Worm (Caenorhabditis elegans) whole organism, L4 larva: ENCODE results near the gene F54H5.2.

Experiments
- F37D6.2 ChIP-seq: sonication (generic microtip); optimal IDR thresholded peaks from 2 replicates; lab custom pipeline; 2016; ENCODE audit warnings: mild to moderate bottlenecking, missing genetic modification characterization, missing compliant biosample characterization
- R02D3.7 ChIP-seq: fragments of 150-350 bp; sonication (generic microtip); optimal IDR thresholded peaks from 3 replicates; lab custom pipeline; 2014; ENCODE audit warnings: missing biosample characterization, missing genetic modification characterization
- T26A8.4 ChIP-seq: fragments of 200-800 bp; sonication (Bioruptor generic); IDR thresholded peaks from 2 replicates; pipeline ENCODE4 v1.3.6; 2022; ENCODE audit warnings: missing genetic modification characterization, missing compliant biosample characterization
- ZK337.2 ChIP-seq: fragments of 200-800 bp; sonication (Bioruptor generic); IDR thresholded peaks from 2 replicates; pipeline ENCODE4 v1.3.6; 2022; ENCODE audit warnings: missing genetic modification reagents, missing genetic modification characterization, missing compliant biosample characterization
- ceh-44 ChIP-seq: fragments of 200-800 bp; sonication (Bioruptor generic); IDR thresholded peaks from 2 replicates; pipeline ENCODE4 v1.3.6; 2022; ENCODE audit warnings: missing genetic modification reagents, missing genetic modification characterization, missing compliant biosample characterization
- ceh-82 ChIP-seq: sonication (generic microtip); optimal IDR thresholded peaks from 2 replicates; lab custom pipeline; 2017; ENCODE audit warnings: missing biosample characterization, missing genetic modification characterization
- ces-1 ChIP-seq: fragments of 150-350 bp; sonication (generic microtip); optimal IDR thresholded peaks from 4 replicates; lab custom pipeline; 2014; ENCODE audit warnings: missing biosample characterization, missing genetic modification reagents, missing genetic modification characterization
- ctbp-1 ChIP-seq: fragments of 200-800 bp; sonication (Bioruptor generic); IDR thresholded peaks from 2 replicates; pipeline ENCODE4 v1.3.6; 2022; ENCODE audit warnings: missing genetic modification reagents, missing genetic modification characterization, missing compliant biosample characterization
- daf-12 ChIP-seq: fragments of 150-350 bp; optimal IDR thresholded peaks from 2 replicates; lab custom pipeline; 2014; ENCODE audit warnings: missing biosample characterization, missing genetic modification reagents, missing genetic modification characterization
- daf-16 ChIP-seq, 3 experiments: sonication (generic microtip); optimal IDR thresholded peaks; 2 replicates each; lab custom pipeline; 2016 to 2017; ENCODE audit warnings: missing genetic modification characterization in 3 of 3, missing genetic modification reagents in 3 of 3, mild to moderate bottlenecking in 2 of 3, missing compliant biosample characterization in 2 of 3, missing biosample characterization in 1 of 3, moderate library complexity in 1 of 3
- dmd-6 ChIP-seq: fragments of 200-800 bp; sonication (Bioruptor generic); IDR thresholded peaks from 2 replicates; pipeline ENCODE4 v1.3.6; 2022; ENCODE audit warnings: missing genetic modification reagents, missing genetic modification characterization, missing compliant biosample characterization
- dpl-1 ChIP-seq: fragments of 150-350 bp; optimal IDR thresholded peaks from 2 replicates; lab custom pipeline; 2014; ENCODE audit warnings: missing biosample characterization, missing genetic modification reagents, missing genetic modification characterization
- dve-1 ChIP-seq: sonication (generic microtip); optimal IDR thresholded peaks from 2 replicates; lab custom pipeline; 2017; ENCODE audit warnings: antibody characterized with exemption, mild to moderate bottlenecking, missing genetic modification characterization, missing compliant biosample characterization; ENCODE audit not compliant: insufficient read depth
- hif-1 ChIP-seq, 2 experiments: sonication (generic microtip); optimal IDR thresholded peaks; 2 replicates each; lab custom pipeline; 2016 to 2017; ENCODE audit warnings: missing compliant biosample characterization in 2 of 2, missing genetic modification characterization in 2 of 2, missing genetic modification reagents in 2 of 2, missing genotype in 2 of 2, mild to moderate bottlenecking in 1 of 2
- hlh-11 ChIP-seq: fragments of 200-800 bp; sonication (Bioruptor generic); optimal IDR thresholded peaks from 2 replicates; lab custom pipeline; 2018; ENCODE audit warnings: mild to moderate bottlenecking, missing genetic modification characterization, missing compliant biosample characterization
- hlh-30 ChIP-seq: sonication (generic microtip); optimal IDR thresholded peaks from 2 replicates; lab custom pipeline; 2017; ENCODE audit warnings: antibody characterized with exemption, mild to moderate bottlenecking, missing genetic modification characterization, missing compliant biosample characterization; ENCODE audit not compliant: insufficient read depth
- jun-1 ChIP-seq: fragments of 150-350 bp; optimal IDR thresholded peaks from 2 replicates; lab custom pipeline; 2014; ENCODE audit warnings: missing biosample characterization, missing genetic modification reagents, missing genetic modification characterization
- lin-38 ChIP-seq: fragments of 200-800 bp; sonication (Bioruptor generic); IDR thresholded peaks from 2 replicates; pipeline ENCODE4 v1.3.6; 2022; ENCODE audit warnings: missing genetic modification reagents, missing genetic modification characterization, missing compliant biosample characterization
- madf-9 ChIP-seq: fragments of 200-800 bp; sonication (Bioruptor generic); conservative IDR thresholded peaks from 2 replicates; pipeline ENCODE4 v1.3.6; 2022; ENCODE audit warnings: missing genetic modification reagents, missing genetic modification characterization, missing compliant biosample characterization
- mdl-1 ChIP-seq, 2 experiments: fragments of 150-350 bp in 1 of 2; sonication (generic microtip) in 1 of 2; optimal IDR thresholded peaks; 2 replicates each; lab custom pipeline; 2014 to 2017; ENCODE audit warnings: missing biosample characterization in 2 of 2, missing genetic modification characterization in 2 of 2
- mep-1 ChIP-seq: fragments of 150-350 bp; sonication (generic microtip); optimal IDR thresholded peaks from 3 replicates; lab custom pipeline; 2014; ENCODE audit warnings: missing biosample characterization, missing genetic modification characterization
- mes-2 ChIP-seq: sonication (generic microtip); optimal IDR thresholded peaks from 2 replicates; lab custom pipeline; 2016; ENCODE audit warnings: missing genotype, mild to moderate bottlenecking, missing genetic modification characterization, missing compliant biosample characterization; ENCODE audit not compliant: poor library complexity, severe bottlenecking
- nhr-237 ChIP-seq: sonication (generic microtip); optimal IDR thresholded peaks from 2 replicates; lab custom pipeline; 2017; ENCODE audit warnings: missing biosample characterization, missing genetic modification characterization
- nhr-25 ChIP-seq: sonication (generic microtip); optimal IDR thresholded peaks from 2 replicates; lab custom pipeline; 2017; ENCODE audit warnings: missing genetic modification characterization, mild to moderate bottlenecking, missing compliant biosample characterization, antibody characterized with exemption, moderate library complexity, borderline replicate concordance; ENCODE audit not compliant: insufficient read depth
- nhr-28 ChIP-seq: fragments of 150-350 bp; optimal IDR thresholded peaks from 2 replicates; lab custom pipeline; 2014; ENCODE audit warnings: missing biosample characterization, missing genetic modification characterization
- nhr-76 ChIP-seq: fragments of 150-350 bp; optimal IDR thresholded peaks from 2 replicates; lab custom pipeline; 2014; ENCODE audit warnings: missing biosample characterization, missing genetic modification characterization
- php-3 ChIP-seq: fragments of 200-800 bp; sonication (Bioruptor generic); IDR thresholded peaks from 2 replicates; pipeline ENCODE4 v1.3.6; 2022; ENCODE audit warnings: missing genetic modification reagents, missing genetic modification characterization, missing compliant biosample characterization
- pqm-1 ChIP-seq: sonication (generic microtip); optimal IDR thresholded peaks from 2 replicates; lab custom pipeline; 2017; ENCODE audit warnings: missing biosample characterization, missing genetic modification characterization
- rbr-2 ChIP-seq: sonication (generic microtip); optimal IDR thresholded peaks from 2 replicates; lab custom pipeline; 2016; ENCODE audit warnings: missing genotype, missing genetic modification characterization, missing compliant biosample characterization
- set-16 ChIP-seq: fragments of 200-800 bp; sonication (Bioruptor generic); IDR thresholded peaks from 2 replicates; pipeline ENCODE4 v1.3.6; 2022; ENCODE audit warnings: missing genetic modification reagents, missing genetic modification characterization, missing compliant biosample characterization
- snpc-1.2 ChIP-seq: fragments of 200-800 bp; sonication (Bioruptor generic); IDR thresholded peaks from 2 replicates; pipeline ENCODE4 v1.3.6; 2022; ENCODE audit warnings: missing genetic modification reagents, missing genetic modification characterization, missing compliant biosample characterization
- unc-130 ChIP-seq: sonication (generic microtip); optimal IDR thresholded peaks from 2 replicates; lab custom pipeline; 2016; ENCODE audit warnings: missing genetic modification reagents, missing genetic modification characterization, missing compliant biosample characterization
- unc-62 ChIP-seq, 3 experiments: fragments of 150-350 bp in 1 of 3; sonication (generic microtip); optimal IDR thresholded peaks in 2 of 3; peaks in 1 of 3; 1 replicate in 1 of 3; 2 replicates in 2 of 3; lab custom pipeline; 2014 to 2017; ENCODE audit warnings: missing biosample characterization in 3 of 3, missing genetic modification characterization in 3 of 3, missing genetic modification reagents in 3 of 3, missing genotype in 1 of 3
- zfp-3 ChIP-seq: fragments of 200-800 bp; sonication (Bioruptor generic); conservative IDR thresholded peaks from 2 replicates; pipeline ENCODE4 v1.3.6; 2022; ENCODE audit warnings: missing genetic modification reagents, missing genetic modification characterization, missing compliant biosample characterization
- ztf-11 ChIP-seq: fragments of 150-350 bp; optimal IDR thresholded peaks from 2 replicates; lab custom pipeline; 2014; ENCODE audit warnings: missing biosample characterization, missing genetic modification characterization
- ztf-7 ChIP-seq: fragments of 150-350 bp; optimal IDR thresholded peaks from 2 replicates; lab custom pipeline; 2014; ENCODE audit warnings: missing biosample characterization, missing genetic modification characterization

Gene F54H5.2

ce11 chrII:6609315-6609842 lies 17.9 kb upstream of the F54H5.2 start, which contains the start of gene epg-5 (continued):
- no peak for TF ChIP-seq nhr-25 (tag; lab: Kevin White, UChicago)
- peak; percentile 46 for TF ChIP-seq mes-2 (tag; lab: Kevin White, UChicago)
- TF ChIP-seq T26A8.4 (GFP tag; lab: Robert Waterston, UW), result no peak
- no peak for TF ChIP-seq ztf-11
- TF ChIP-seq ceh-82 (tag; lab: Kevin White, UChicago), result no peak
- no peak for TF ChIP-seq daf-16 (GFP tag; optimal IDR thresholded peaks at IDR 0.05; lab: Kevin White, UChicago)
- TF ChIP-seq daf-16 (tag; optimal IDR thresholded peaks at IDR 0.05; lab: Kevin White, UChicago), result no peak
- peak; percentile 55 for TF ChIP-seq mep-1
- no peak for TF ChIP-seq R02D3.7 (tag; lab: Kevin White, UChicago)
- no peak for TF ChIP-seq ces-1 (GFP tag; lab: Kevin White, UChicago)
- TF ChIP-seq jun-1 (tag; lab: Kevin White, UChicago), result no peak
- TF ChIP-seq zfp-3 (GFP tag; lab: Robert Waterston, UW), result no peak
- no peak for TF ChIP-seq ceh-44 (GFP tag; lab: Robert Waterston, UW)
- TF ChIP-seq ZK337.2, result no peak
- TF ChIP-seq nhr-28 (tag; lab: Kevin White, UChicago), result peak; percentile 32
- TF ChIP-seq set-16, result no peak
- no peak for TF ChIP-seq ztf-7
- TF ChIP-seq nhr-237, result no peak
- TF ChIP-seq dpl-1 (GFP tag; lab: Kevin White, UChicago), result peak; percentile 6
- no peak for TF ChIP-seq madf-9 (GFP tag; lab: Robert Waterston, UW)
- TF ChIP-seq hlh-30 (tag; lab: Kevin White, UChicago), result peak; percentile 83
- no peak for TF ChIP-seq snpc-1.2 (GFP tag; lab: Robert Waterston, UW)
- TF ChIP-seq F37D6.2 (tag; lab: Kevin White, UChicago), result no peak
- TF ChIP-seq hif-1 (tag; optimal IDR thresholded peaks at IDR 0.05; lab: Kevin White, UChicago), result peak in 1 of 2 experiments; percentile 4
- TF ChIP-seq rbr-2 (tag; lab: Kevin White, UChicago), result no peak

ce11 chrII:6610262-6610661 lies 17.0 kb upstream of the F54H5.2 start:
- TF ChIP-seq daf-12 (tag; lab: Kevin White, UChicago) (no peak), lin-38 (GFP tag; lab: Robert Waterston, UW) (no peak)

- peak; percentile 92 for TF ChIP-seq pqm-1
- peak; percentile 75 for TF ChIP-seq dve-1 (tag; lab: Kevin White, UChicago)
- TF ChIP-seq ctbp-1, result no peak
- TF ChIP-seq ztf-11, result no peak
- TF ChIP-seq hlh-11 (tag; lab: Kevin White, UChicago), result peak; percentile 44
- no peak for TF ChIP-seq nhr-76 (tag; lab: Kevin White, UChicago)
- peak in 1 of 2 experiments; percentile 21 for TF ChIP-seq hif-1 (tag; optimal IDR thresholded peaks at IDR 0.05; lab: Kevin White, UChicago)
- TF ChIP-seq php-3 (GFP tag; lab: Robert Waterston, UW), result 0 out of 2 replicates have a peak, but pooled peaks have one; percentile 10
- peak; percentile 70 for TF ChIP-seq dmd-6 (GFP tag; lab: Robert Waterston, UW)
- TF ChIP-seq hlh-30 (tag; lab: Kevin White, UChicago), result peak; percentile 51
- TF ChIP-seq daf-16 (GFP tag; optimal IDR thresholded peaks at IDR 0.05; lab: Kevin White, UChicago), result no peak
- TF ChIP-seq daf-16 (tag; optimal IDR thresholded peaks at IDR 0.05; lab: Kevin White, UChicago), result peak; percentile 84
- TF ChIP-seq nhr-28 (tag; lab: Kevin White, UChicago), result peak; percentile 74
- peak in 1 of 2 experiments; percentile 26 for TF ChIP-seq mdl-1 (tag; optimal IDR thresholded peaks at IDR 0.05; lab: Kevin White, UChicago)
- TF ChIP-seq unc-62 (GFP tag; optimal IDR thresholded peaks at IDR 0.05 in 1 of 2; lab: Kevin White, UChicago), result no peak
- TF ChIP-seq unc-62 (tag; optimal IDR thresholded peaks at IDR 0.05; lab: Kevin White, UChicago), result no peak
- TF ChIP-seq unc-130 (GFP tag; lab: Kevin White, UChicago), result no peak
- peak; percentile 19 for TF ChIP-seq mep-1
Measured at ce11 chrII:6612544-6612943, 14.7 kb upstream of the F54H5.2 start.
